Fruit fly (Drosophila melanogaster) whole organism, embryonic: ENCODE results near the gene kraken.

Experiments
- CG11398 ChIP-seq: fragments of 200-800 bp; sonication (Bioruptor generic); optimal IDR thresholded peaks from 2 replicates; lab custom pipeline; 2016; ENCODE audit warnings: missing biosample characterization, missing genetic modification characterization
- CG12219 ChIP-seq: fragments of 200-800 bp; sonication (Bioruptor generic); optimal IDR thresholded peaks from 3 replicates; lab custom pipeline; 2018; ENCODE audit warnings: missing biosample characterization, mild to moderate bottlenecking, missing genetic modification characterization
- CG12236 ChIP-seq: fragments of 200-800 bp; sonication (Bioruptor generic); optimal IDR thresholded peaks from 2 replicates; lab custom pipeline; 2016; ENCODE audit warnings: missing biosample characterization, missing genetic modification characterization
- CG13775 ChIP-seq: fragments of 200-800 bp; sonication (Bioruptor generic); optimal IDR thresholded peaks from 3 replicates; lab custom pipeline; 2017; ENCODE audit warnings: missing biosample characterization, mild to moderate bottlenecking, missing genetic modification characterization
- CG14710 ChIP-seq: fragments of 200-800 bp; sonication (Bioruptor generic); optimal IDR thresholded peaks from 3 replicates; lab custom pipeline; 2019; ENCODE audit warnings: missing biosample characterization, mild to moderate bottlenecking, missing genetic modification characterization, moderate library complexity
- CG17829 ChIP-seq: fragments of 200-800 bp; optimal IDR thresholded peaks from 2 replicates; lab custom pipeline; 2019; ENCODE audit warnings: missing biosample characterization, mild to moderate bottlenecking, missing genetic modification characterization, moderate library complexity
- CG1792 ChIP-seq: fragments of 200-800 bp; sonication (Bioruptor generic); optimal IDR thresholded peaks from 2 replicates; lab custom pipeline; 2016; ENCODE audit warnings: missing biosample characterization, missing genetic modification characterization
- CG1832 ChIP-seq: fragments of 200-800 bp; sonication (Bioruptor generic); optimal IDR thresholded peaks from 2 replicates; lab custom pipeline; 2017; ENCODE audit warnings: missing biosample characterization, mild to moderate bottlenecking, missing genetic modification characterization, inconsistent platforms
- CG2712 ChIP-seq: fragments of 200-800 bp; optimal IDR thresholded peaks from 3 replicates; lab custom pipeline; 2019; ENCODE audit warnings: missing biosample characterization, mild to moderate bottlenecking, missing genetic modification characterization, moderate library complexity
- CG2889 ChIP-seq: fragments of 200-800 bp; sonication (Bioruptor generic); IDR thresholded peaks from 3 replicates; pipeline ENCODE4 v1.3.6; 2022; ENCODE audit warnings: missing biosample characterization, missing genetic modification characterization
- CG4360 ChIP-seq: fragments of 200-800 bp; sonication (Bioruptor generic); IDR thresholded peaks from 2 replicates; pipeline ENCODE4 v1.3.6; 2022; ENCODE audit warnings: missing biosample characterization, missing genetic modification characterization
- CG4707 ChIP-seq: fragments of 200-800 bp; sonication (Bioruptor generic); optimal IDR thresholded peaks from 2 replicates; lab custom pipeline; 2018; ENCODE audit warnings: missing biosample characterization, mild to moderate bottlenecking, missing genetic modification characterization, moderate library complexity
- CG4820 ChIP-seq: fragments of 200-800 bp; sonication (Bioruptor generic); optimal IDR thresholded peaks from 3 replicates; lab custom pipeline; 2016; ENCODE audit warnings: missing biosample characterization, missing genetic modification characterization
- CG5180 ChIP-seq: fragments of 200-800 bp; sonication (Bioruptor generic); optimal IDR thresholded peaks from 3 replicates; lab custom pipeline; 2017; ENCODE audit warnings: missing biosample characterization, missing genetic modification characterization, mild to moderate bottlenecking, moderate library complexity, missing genetic modification reagents
- CG5953 ChIP-seq: fragments of 200-800 bp; sonication (Bioruptor generic); IDR thresholded peaks from 2 replicates; pipeline ENCODE4 v1.3.6; 2022; ENCODE audit warnings: missing biosample characterization, missing genetic modification characterization
- CG7987 ChIP-seq: fragments of 200-800 bp; sonication (Bioruptor generic); optimal IDR thresholded peaks from 2 replicates; lab custom pipeline; 2018; ENCODE audit warnings: missing biosample characterization, mild to moderate bottlenecking, missing genetic modification characterization, moderate library complexity
- CG8290 ChIP-seq, 3 experiments: fragments of 200-800 bp; sonication (Bioruptor generic); optimal IDR thresholded peaks; 2 replicates each; lab custom pipeline; 2016 to 2019; ENCODE audit warnings: missing biosample characterization in 3 of 3, missing genetic modification characterization in 3 of 3, mild to moderate bottlenecking in 2 of 3, moderate library complexity in 1 of 3
- CG8478 ChIP-seq: fragments of >200 bp; optimal IDR thresholded peaks from 2 replicates; lab custom pipeline; 2018
- CG8924 ChIP-seq: fragments of 200-800 bp; optimal IDR thresholded peaks from 3 replicates; lab custom pipeline; 2019; ENCODE audit warnings: missing biosample characterization, mild to moderate bottlenecking, missing genetic modification characterization, moderate library complexity
- CHES-1-like ChIP-seq: fragments of 200-800 bp; sonication (Bioruptor generic); optimal IDR thresholded peaks from 2 replicates; lab custom pipeline; 2016; ENCODE audit warnings: missing biosample characterization, missing genetic modification characterization
- Dip2 ChIP-seq: fragments of 200-800 bp; sonication (Bioruptor generic); IDR thresholded peaks from 2 replicates; pipeline ENCODE4 v1.3.6; 2022; ENCODE audit warnings: missing biosample characterization, missing genetic modification characterization
- Drgx ChIP-seq: fragments of 200-800 bp; sonication (Bioruptor generic); IDR thresholded peaks from 2 replicates; pipeline ENCODE4 v1.3.6; 2022; ENCODE audit warnings: missing biosample characterization, missing genetic modification characterization
- Eip74EF ChIP-seq, 2 experiments: fragments of 200-800 bp in 1 of 2; fragments of >200 bp in 1 of 2; sonication (Bioruptor generic) in 1 of 2; optimal IDR thresholded peaks; 2 replicates each; lab custom pipeline; 2017 to 2019; ENCODE audit warnings: missing biosample characterization in 2 of 2, missing genetic modification characterization in 2 of 2, mild to moderate bottlenecking in 1 of 2, moderate library complexity in 1 of 2
- Fer2 ChIP-seq: fragments of 200-800 bp; sonication (Bioruptor generic); optimal IDR thresholded peaks from 2 replicates; lab custom pipeline; 2018; ENCODE audit warnings: missing biosample characterization, mild to moderate bottlenecking, missing genetic modification characterization, moderate library complexity
- Gug ChIP-seq: fragments of 200-800 bp; sonication (Bioruptor generic); IDR thresholded peaks from 4 replicates; pipeline ENCODE4 v1.3.6; 2022; ENCODE audit warnings: missing biosample characterization, missing genetic modification characterization
- Hsf ChIP-seq: fragments of 200-800 bp; sonication (Bioruptor generic); optimal IDR thresholded peaks from 3 replicates; lab custom pipeline; 2016; ENCODE audit warnings: missing biosample characterization, missing genetic modification characterization
- MTF-1 ChIP-seq: fragments of 200-800 bp; sonication (Bioruptor generic); optimal IDR thresholded peaks from 2 replicates; lab custom pipeline; 2018; ENCODE audit warnings: missing biosample characterization, mild to moderate bottlenecking, missing genetic modification characterization, borderline replicate concordance
- Med ChIP-seq: fragments of 200-800 bp; sonication (Bioruptor generic); peaks from one replicate; lab custom pipeline; 2016; ENCODE audit warnings: missing biosample characterization, missing genetic modification characterization, mild to moderate bottlenecking, inconsistent platforms, moderate library complexity
- NfI ChIP-seq: fragments of 200-800 bp; sonication (Bioruptor generic); optimal IDR thresholded peaks from 3 replicates; lab custom pipeline; 2018; ENCODE audit warnings: missing biosample characterization, mild to moderate bottlenecking, missing genetic modification characterization, moderate library complexity
- Scr ChIP-seq: fragments of 200-800 bp; sonication (Bioruptor generic); IDR thresholded peaks from 2 replicates; pipeline ENCODE4 v1.3.6; 2022; ENCODE audit warnings: missing biosample characterization, missing genetic modification characterization; ENCODE audit not compliant: partially characterized antibody
- Sin3A ChIP-seq: fragments of >200 bp; optimal IDR thresholded peaks from 2 replicates; lab custom pipeline; 2018
- YL-1 ChIP-seq: fragments of 200-800 bp; sonication (Bioruptor generic); optimal IDR thresholded peaks from 3 replicates; lab custom pipeline; 2017; ENCODE audit warnings: missing biosample characterization, mild to moderate bottlenecking, missing genetic modification characterization
- ab ChIP-seq: fragments of 200-800 bp; sonication (Bioruptor generic); optimal IDR thresholded peaks from 2 replicates; lab custom pipeline; 2016; ENCODE audit warnings: missing biosample characterization, missing genetic modification characterization
- aop ChIP-seq: fragments of 200-800 bp; sonication (Bioruptor generic); IDR thresholded peaks from 2 replicates; pipeline ENCODE4 v1.3.6; 2022; ENCODE audit warnings: missing biosample characterization, missing genetic modification characterization
- ash1 ChIP-seq: fragments of 200-800 bp; sonication (Bioruptor generic); optimal IDR thresholded peaks from 2 replicates; lab custom pipeline; 2018; ENCODE audit warnings: missing biosample characterization, mild to moderate bottlenecking, missing genetic modification characterization
- bowl ChIP-seq: fragments of 200-800 bp; sonication (Bioruptor generic); IDR thresholded peaks from 2 replicates; pipeline ENCODE4 v1.3.6; 2022; ENCODE audit warnings: missing biosample characterization, missing genetic modification characterization
- crc ChIP-seq: fragments of 200-800 bp; sonication (Bioruptor generic); optimal IDR thresholded peaks from 2 replicates; lab custom pipeline; 2016; ENCODE audit warnings: missing biosample characterization, missing genetic modification characterization
- grn ChIP-seq: fragments of 200-800 bp; sonication (Bioruptor generic); optimal IDR thresholded peaks from 3 replicates; lab custom pipeline; 2017; ENCODE audit warnings: missing biosample characterization, missing genetic modification characterization
- gsb ChIP-seq: fragments of 200-800 bp; sonication (Bioruptor generic); IDR thresholded peaks from 2 replicates; pipeline ENCODE4 v1.3.6; 2022; ENCODE audit warnings: missing biosample characterization, missing genetic modification characterization
- gsb-n ChIP-seq: fragments of 200-800 bp; sonication (Bioruptor generic); optimal IDR thresholded peaks from 3 replicates; lab custom pipeline; 2018; ENCODE audit warnings: missing biosample characterization, mild to moderate bottlenecking, missing genetic modification characterization
- her ChIP-seq: fragments of 200-800 bp; sonication (Bioruptor generic); optimal IDR thresholded peaks from 2 replicates; lab custom pipeline; 2016; ENCODE audit warnings: missing biosample characterization, missing genetic modification characterization
- luna ChIP-seq: fragments of 200-800 bp; sonication (Bioruptor generic); optimal IDR thresholded peaks from 2 replicates; lab custom pipeline; 2016; ENCODE audit warnings: missing biosample characterization, missing genetic modification characterization
- nerfin-1 ChIP-seq: fragments of 200-800 bp; sonication (Bioruptor generic); optimal IDR thresholded peaks from 3 replicates; lab custom pipeline; 2019; ENCODE audit warnings: missing biosample characterization, mild to moderate bottlenecking, missing genetic modification characterization, moderate library complexity
- sima ChIP-seq: fragments of 200-800 bp; sonication (Bioruptor generic); optimal IDR thresholded peaks from 2 replicates; lab custom pipeline; 2016; ENCODE audit warnings: missing biosample characterization, missing genetic modification characterization
- sr ChIP-seq: fragments of 200-800 bp; sonication (Bioruptor generic); IDR thresholded peaks from 3 replicates; pipeline ENCODE4 v1.3.6; 2022; ENCODE audit warnings: missing biosample characterization, missing genetic modification characterization
- tna ChIP-seq: fragments of 200-800 bp; sonication (Bioruptor generic); IDR thresholded peaks from 2 replicates; pipeline ENCODE4 v1.3.6; 2022; ENCODE audit warnings: missing biosample characterization, missing genetic modification characterization; ENCODE audit not compliant: partially characterized antibody
- trem ChIP-seq: fragments of 200-800 bp; optimal IDR thresholded peaks from 3 replicates; lab custom pipeline; 2019; ENCODE audit warnings: missing biosample characterization, mild to moderate bottlenecking, missing genetic modification characterization, moderate library complexity
- vfl ChIP-seq: fragments of 200-800 bp; sonication (Bioruptor generic); optimal IDR thresholded peaks from 2 replicates; lab custom pipeline; 2016; ENCODE audit warnings: missing biosample characterization, missing genetic modification characterization
- z ChIP-seq: fragments of 200-800 bp; sonication (Bioruptor generic); IDR thresholded peaks from 3 replicates; pipeline ENCODE4 v1.3.6; 2022; ENCODE audit warnings: missing biosample characterization, missing genetic modification characterization
- zen ChIP-seq: fragments of 200-800 bp; sonication (Bioruptor generic); optimal IDR thresholded peaks from 3 replicates; lab custom pipeline; 2018; ENCODE audit warnings: missing biosample characterization, mild to moderate bottlenecking, missing genetic modification characterization, moderate library complexity

The kraken gene

DNA sequence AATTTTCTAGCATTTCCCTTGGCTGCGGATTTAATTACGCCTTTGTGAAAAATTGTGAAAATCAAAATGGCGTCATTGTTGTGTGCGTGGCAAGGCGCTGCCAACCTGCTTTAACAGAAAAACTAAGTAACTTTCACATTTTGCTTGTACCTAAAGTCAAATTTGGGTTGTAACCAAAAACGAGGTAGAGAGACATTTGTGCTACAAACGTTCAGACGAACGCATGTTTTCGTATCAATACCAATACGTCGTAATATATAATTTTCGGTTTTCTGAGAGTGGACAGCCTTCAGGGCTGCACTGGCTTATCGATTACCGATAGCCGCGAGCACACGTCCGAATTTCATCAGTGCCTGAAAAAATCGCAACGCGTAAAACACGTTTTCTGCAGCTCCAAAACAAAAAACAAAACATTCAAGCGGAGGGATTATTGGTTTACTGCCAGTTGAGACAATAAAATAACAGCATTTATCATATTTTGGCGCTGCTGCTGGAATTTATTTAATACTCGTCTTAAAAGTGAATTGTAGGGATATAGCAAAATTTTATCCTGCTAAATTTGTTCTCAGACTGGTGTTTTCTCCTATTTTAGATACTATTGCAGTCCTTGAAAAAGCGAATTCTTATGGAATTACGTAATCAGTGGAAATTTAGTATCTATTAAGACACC, 18.3 kb downstream of the kraken start (continued):
- TF ChIP-seq Eip74EF (GFP tag; optimal IDR thresholded peaks at IDR 0.05; lab: Kevin White, UChicago): peak in 1 of 2 experiments; percentile 28
- peak; percentile 39 for TF ChIP-seq CG14710 (tag; lab: Kevin White, UChicago)
- no peak for TF ChIP-seq CG1792
- TF ChIP-seq aop: no peak
- TF ChIP-seq CG4360 (GFP tag; lab: Robert Waterston, UW): peak; percentile 14; the same call in 1 of the 2 replicates
- TF ChIP-seq CG12219 (GFP tag; lab: Kevin White, UChicago): peak; percentile 62
- peak; percentile 42 for TF ChIP-seq CG7987 (GFP tag; lab: Kevin White, UChicago)
- 0 out of 2 replicates have a peak, but pooled peaks have one; percentile 30 for TF ChIP-seq Scr (GFP tag; lab: Robert Waterston, UW)
- no peak for TF ChIP-seq Dip2 (GFP tag; lab: Robert Waterston, UW)
- peak; percentile 48 for TF ChIP-seq vfl (GFP tag; lab: Kevin White, UChicago)
- TF ChIP-seq Sin3A (lab: Kevin White, UChicago): peak; percentile 64
- peak; percentile 69 for TF ChIP-seq CG13775 (GFP tag; lab: Kevin White, UChicago)
- no peak for TF ChIP-seq sr (GFP tag; lab: Robert Waterston, UW)
- peak; percentile 38 for TF ChIP-seq CG12236 (GFP tag; lab: Kevin White, UChicago)
- peak; percentile 55 for TF ChIP-seq CG2712 (tag; lab: Kevin White, UChicago)
- TF ChIP-seq Drgx: peak; percentile 53
- peak; percentile 68 for TF ChIP-seq CG8924
- TF ChIP-seq CG5180: no peak
- no peak for TF ChIP-seq tna (GFP tag; lab: Robert Waterston, UW)
- TF ChIP-seq Med (GFP tag; lab: Kevin White, UChicago): peak; percentile 97
- peak; percentile 43 for TF ChIP-seq crc (GFP tag; lab: Kevin White, UChicago)
- no peak for TF ChIP-seq grn (GFP tag; lab: Kevin White, UChicago)
- peak; percentile 61 for TF ChIP-seq NfI (GFP tag; lab: Kevin White, UChicago)
- no peak for TF ChIP-seq CG5953 (GFP tag; lab: Robert Waterston, UW)
- TF ChIP-seq CG2889 (GFP tag; lab: Robert Waterston, UW): no peak
- TF ChIP-seq MTF-1 (GFP tag; lab: Kevin White, UChicago): no peak
- TF ChIP-seq Fer2 (tag; lab: Kevin White, UChicago): peak; percentile 53
- no peak for TF ChIP-seq CG8478 (lab: Kevin White, UChicago)
- TF ChIP-seq CHES-1-like (GFP tag; lab: Kevin White, UChicago): peak; percentile 81
- peak; percentile 34 for TF ChIP-seq zen
- no peak for TF ChIP-seq z (GFP tag; lab: Robert Waterston, UW)
- TF ChIP-seq gsb (GFP tag; lab: Robert Waterston, UW): peak; percentile 45
- TF ChIP-seq nerfin-1: peak; percentile 85
- TF ChIP-seq bowl (GFP tag; lab: Robert Waterston, UW): no peak
- peak; percentile 23 for TF ChIP-seq ab (GFP tag; lab: Kevin White, UChicago)
- no peak for TF ChIP-seq CG1832 (GFP tag; lab: Kevin White, UChicago)
- TF ChIP-seq CG17829 (tag; lab: Kevin White, UChicago): peak; percentile 56
- no peak for TF ChIP-seq sima
- TF ChIP-seq Hsf (GFP tag; lab: Kevin White, UChicago): peak; percentile 77
- no peak for TF ChIP-seq CG8290 (GFP tag; optimal IDR thresholded peaks at IDR 0.05; lab: Kevin White, UChicago)
- TF ChIP-seq CG8290 (tag; optimal IDR thresholded peaks at IDR 0.05; lab: Kevin White, UChicago): peak in 1 of 2 experiments; percentile 59
- peak; percentile 77 for TF ChIP-seq her (GFP tag; lab: Kevin White, UChicago)
- no peak for TF ChIP-seq CG4707 (GFP tag; lab: Kevin White, UChicago)
- TF ChIP-seq ash1 (GFP tag; lab: Kevin White, UChicago): no peak
- TF ChIP-seq gsb-n (tag; lab: Kevin White, UChicago): peak; percentile 46
- TF ChIP-seq luna (GFP tag; lab: Kevin White, UChicago): peak; percentile 76
- TF ChIP-seq Gug (GFP tag; lab: Robert Waterston, UW): peak; percentile 71
- TF ChIP-seq YL-1: peak; percentile 98
- TF ChIP-seq CG4820: peak; percentile 52
- peak; percentile 100 for TF ChIP-seq trem (tag; lab: Kevin White, UChicago)
- TF ChIP-seq CG11398: peak; percentile 65
